Worm (Caenorhabditis elegans): ENCODE measurements around the gene C55A1.1.
"Not testable (repeated sequence)": the region's sequence is repeated elsewhere in the genome, so short reads cannot be mapped to it uniquely, and the experiment has no call there.

DNA sequence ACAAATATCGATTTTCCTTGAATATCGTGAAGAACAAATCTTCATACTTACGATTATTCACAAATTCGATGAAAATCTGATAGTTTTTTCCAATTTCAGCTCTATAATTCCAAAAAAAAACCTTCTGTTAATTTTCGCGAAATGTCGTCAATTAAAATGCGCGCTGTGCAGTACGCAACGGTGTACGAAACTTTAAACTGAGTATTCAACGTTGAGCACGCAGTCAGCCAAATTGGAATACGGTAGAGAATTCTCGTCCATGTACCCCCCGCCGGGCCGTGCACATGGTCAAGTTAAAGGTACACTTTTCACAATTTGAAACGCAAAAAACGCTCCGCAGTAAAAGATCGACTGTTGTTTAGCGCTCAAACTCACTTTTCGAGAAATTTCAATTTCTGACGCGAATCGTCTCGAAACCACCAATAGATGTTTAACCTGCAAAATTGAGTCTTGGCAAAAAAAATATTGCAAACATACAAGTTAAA, 31.4 kb upstream of the C55A1.1 start, which contains the start of gene F28F8.7:
- TF ChIP-seq grh-1 (GFP tag; IDR thresholded peaks at IDR 0.05) (peak; percentile 78), nhr-20 (tag; optimal IDR thresholded peaks at IDR 0.05) (peak; percentile 64), lir-3 (tag; optimal IDR thresholded peaks at IDR 0.05; ENCODE audit: poor library complexity) (peak; percentile 82), nhr-47 (tag; optimal IDR thresholded peaks at IDR 0.05) (peak; percentile 90)
- TF ChIP-seq lin-39, egl-27, blmp-1, zag-1 (tag; optimal IDR thresholded peaks at IDR 0.05): not testable (repeated sequence)
